Fruit fly (Drosophila melanogaster) whole organism, embryonic: ENCODE measurements around the gene Tace.

Experiments
- Atf6 ChIP-seq: fragments of 200-800 bp; sonication (Bioruptor generic); IDR thresholded peaks from 2 replicates; pipeline ENCODE4 v1.3.6; 2022; ENCODE audit warnings: missing biosample characterization, missing genetic modification characterization
- BEAF-32 ChIP-seq: fragments of 200-800 bp; sonication (Bioruptor generic); optimal IDR thresholded peaks from 3 replicates; lab custom pipeline; 2017; ENCODE audit warnings: missing biosample characterization, missing genetic modification characterization, mild to moderate bottlenecking, moderate library complexity, missing genetic modification reagents
- Bgb ChIP-seq: fragments of 200-800 bp; sonication (Bioruptor generic); IDR thresholded peaks from 2 replicates; pipeline ENCODE4 v1.3.6; 2022; ENCODE audit warnings: missing biosample characterization, missing genetic modification characterization; ENCODE audit not compliant: partially characterized antibody
- Bteb2 ChIP-seq: fragments of 200-800 bp; sonication (Bioruptor generic); optimal IDR thresholded peaks from 2 replicates; lab custom pipeline; 2016; ENCODE audit warnings: missing biosample characterization, missing genetic modification characterization
- CG13287 ChIP-seq: fragments of 200-800 bp; sonication (Bioruptor generic); IDR thresholded peaks from 2 replicates; pipeline ENCODE4 v1.3.6; 2022; ENCODE audit warnings: missing biosample characterization, missing genetic modification characterization; ENCODE audit not compliant: partially characterized antibody
- CG13296 ChIP-seq: fragments of 200-800 bp; sonication (Bioruptor generic); optimal IDR thresholded peaks from 3 replicates; lab custom pipeline; 2018; ENCODE audit warnings: missing biosample characterization, mild to moderate bottlenecking, missing genetic modification characterization
- CG13424 ChIP-seq: fragments of 200-800 bp; sonication (Bioruptor generic); optimal IDR thresholded peaks from 2 replicates; lab custom pipeline; 2019; ENCODE audit warnings: missing biosample characterization, mild to moderate bottlenecking, missing genetic modification characterization, moderate library complexity
- CG14667 ChIP-seq: fragments of 200-800 bp; sonication (Bioruptor generic); IDR thresholded peaks from 2 replicates; pipeline ENCODE4 v1.3.6; 2022; ENCODE audit warnings: missing biosample characterization, missing genetic modification characterization
- CG15514 ChIP-seq: fragments of 200-800 bp; sonication (Bioruptor generic); optimal IDR thresholded peaks from 3 replicates; lab custom pipeline; 2017; ENCODE audit warnings: missing biosample characterization, missing genetic modification characterization, mild to moderate bottlenecking, moderate library complexity, missing genetic modification reagents
- CG15601 ChIP-seq: fragments of 200-800 bp; sonication (Bioruptor generic); optimal IDR thresholded peaks from 3 replicates; lab custom pipeline; 2019; ENCODE audit warnings: missing biosample characterization, mild to moderate bottlenecking, missing genetic modification characterization, moderate library complexity
- CG16813 ChIP-seq: fragments of 200-800 bp; sonication (Bioruptor generic); IDR thresholded peaks from 3 replicates; pipeline ENCODE4 v1.3.6; 2022; ENCODE audit warnings: missing biosample characterization, missing genetic modification characterization; ENCODE audit not compliant: partially characterized antibody
- CG17568 ChIP-seq: fragments of 200-800 bp; sonication (Bioruptor generic); optimal IDR thresholded peaks from 2 replicates; lab custom pipeline; 2018; ENCODE audit warnings: missing biosample characterization, mild to moderate bottlenecking, missing genetic modification characterization, moderate library complexity
- CG2678 ChIP-seq: fragments of 200-800 bp; sonication (Bioruptor generic); optimal IDR thresholded peaks from 3 replicates; lab custom pipeline; 2019; ENCODE audit warnings: missing biosample characterization, mild to moderate bottlenecking, missing genetic modification characterization, moderate library complexity
- CG3163 ChIP-seq: fragments of 200-800 bp; sonication (Bioruptor generic); optimal IDR thresholded peaks from 3 replicates; lab custom pipeline; 2016; ENCODE audit warnings: missing biosample characterization, missing genetic modification characterization
- CG3847 ChIP-seq: fragments of 200-800 bp; sonication (Bioruptor generic); IDR thresholded peaks from 2 replicates; pipeline ENCODE4 v1.3.6; 2022; ENCODE audit warnings: missing biosample characterization, missing genetic modification characterization
- CG4617 ChIP-seq: fragments of 200-800 bp; sonication (Bioruptor generic); optimal IDR thresholded peaks from 3 replicates; lab custom pipeline; 2016; ENCODE audit warnings: missing biosample characterization, missing genetic modification characterization, borderline replicate concordance
- CG6791 ChIP-seq: fragments of 200-800 bp; sonication (Bioruptor generic); IDR thresholded peaks from 3 replicates; pipeline ENCODE4 v1.3.6; 2022; ENCODE audit warnings: missing biosample characterization, missing genetic modification characterization; ENCODE audit not compliant: partially characterized antibody
- CG7786 ChIP-seq: fragments of 200-800 bp; sonication (Bioruptor generic); optimal IDR thresholded peaks from 2 replicates; lab custom pipeline; 2016; ENCODE audit warnings: missing biosample characterization, missing genetic modification characterization
- CG7963 ChIP-seq: fragments of 200-800 bp; sonication (Bioruptor generic); IDR thresholded peaks from 3 replicates; pipeline ENCODE4 v1.3.6; 2022; ENCODE audit warnings: missing biosample characterization, missing genetic modification characterization; ENCODE audit not compliant: partially characterized antibody
- CG9609 ChIP-seq: fragments of 200-800 bp; sonication (Bioruptor generic); optimal IDR thresholded peaks from 3 replicates; lab custom pipeline; 2016; ENCODE audit warnings: missing biosample characterization, missing genetic modification characterization
- CG9797 ChIP-seq: fragments of 200-800 bp; sonication (Bioruptor generic); optimal IDR thresholded peaks from 3 replicates; lab custom pipeline; 2018; ENCODE audit warnings: missing biosample characterization, mild to moderate bottlenecking, missing genetic modification characterization
- Dll ChIP-seq: fragments of 200-800 bp; sonication (Bioruptor generic); IDR thresholded peaks from 4 replicates; pipeline ENCODE4 v1.3.6; 2022; ENCODE audit warnings: missing biosample characterization, missing genetic modification characterization; ENCODE audit not compliant: partially characterized antibody
- Dp ChIP-seq: fragments of 200-800 bp; sonication (Bioruptor generic); optimal IDR thresholded peaks from 2 replicates; lab custom pipeline; 2018; ENCODE audit warnings: missing biosample characterization, mild to moderate bottlenecking, missing genetic modification characterization, moderate library complexity
- Dref ChIP-seq: fragments of 200-800 bp; sonication (Bioruptor generic); IDR thresholded peaks from 2 replicates; pipeline ENCODE4 v1.3.6; 2022; ENCODE audit warnings: missing biosample characterization, missing genetic modification characterization
- E2f2 ChIP-seq: fragments of 200-800 bp; sonication (Bioruptor generic); IDR thresholded peaks from 2 replicates; pipeline ENCODE4 v1.3.6; 2022; ENCODE audit warnings: missing biosample characterization, missing genetic modification characterization
- HmgZ ChIP-seq: fragments of 200-800 bp; sonication (Bioruptor generic); optimal IDR thresholded peaks from 2 replicates; lab custom pipeline; 2018; ENCODE audit warnings: missing biosample characterization, mild to moderate bottlenecking, missing genetic modification characterization
- MBD-R2 ChIP-seq: fragments of 200-800 bp; sonication (Bioruptor generic); IDR thresholded peaks from 2 replicates; pipeline ENCODE4 v1.3.6; 2022; ENCODE audit warnings: missing biosample characterization, missing genetic modification characterization
- MESR4 ChIP-seq: fragments of 200-800 bp; sonication (Bioruptor generic); optimal IDR thresholded peaks from 2 replicates; lab custom pipeline; 2018; ENCODE audit warnings: missing biosample characterization, mild to moderate bottlenecking, missing genetic modification characterization, moderate library complexity
- Mad ChIP-seq: fragments of 200-800 bp; sonication (Bioruptor generic); optimal IDR thresholded peaks from 2 replicates; lab custom pipeline; 2016; ENCODE audit warnings: missing biosample characterization, missing genetic modification characterization
- Opbp ChIP-seq: fragments of 200-800 bp; sonication (Bioruptor generic); IDR thresholded peaks from 3 replicates; pipeline ENCODE4 v1.3.6; 2022; ENCODE audit warnings: missing biosample characterization, missing genetic modification characterization; ENCODE audit not compliant: partially characterized antibody
- Pdp1 ChIP-seq, 2 experiments: fragments of 200-800 bp; sonication (Bioruptor generic); optimal IDR thresholded peaks; 3 replicates each; lab custom pipeline; 2016; ENCODE audit warnings: missing biosample characterization in 2 of 2, missing genetic modification characterization in 2 of 2, mild to moderate bottlenecking in 1 of 2, moderate library complexity in 1 of 2
- Sin3A ChIP-seq: fragments of >200 bp; optimal IDR thresholded peaks from 2 replicates; lab custom pipeline; 2018
- YL-1 ChIP-seq: fragments of 200-800 bp; sonication (Bioruptor generic); optimal IDR thresholded peaks from 3 replicates; lab custom pipeline; 2017; ENCODE audit warnings: missing biosample characterization, mild to moderate bottlenecking, missing genetic modification characterization
- al ChIP-seq: fragments of 200-800 bp; sonication (Bioruptor generic); IDR thresholded peaks from 2 replicates; pipeline ENCODE4 v1.3.6; 2022; ENCODE audit warnings: missing biosample characterization, missing genetic modification characterization
- amos ChIP-seq: fragments of 200-800 bp; sonication (Bioruptor generic); IDR thresholded peaks from 2 replicates; pipeline ENCODE4 v1.3.6; 2022; ENCODE audit warnings: missing biosample characterization, missing genetic modification characterization; ENCODE audit not compliant: partially characterized antibody
- bbx ChIP-seq: fragments of 200-800 bp; sonication (Bioruptor generic); IDR thresholded peaks from 2 replicates; pipeline ENCODE4 v1.3.6; 2022; ENCODE audit warnings: missing biosample characterization, missing genetic modification characterization; ENCODE audit not compliant: partially characterized antibody
- chinmo ChIP-seq: fragments of 200-800 bp; sonication (Bioruptor generic); IDR thresholded peaks from 4 replicates; pipeline ENCODE4 v1.3.6; 2022; ENCODE audit warnings: missing biosample characterization, missing genetic modification characterization; ENCODE audit not compliant: partially characterized antibody
- ci ChIP-seq: fragments of 200-800 bp; sonication (Bioruptor generic); IDR thresholded peaks from 3 replicates; pipeline ENCODE4 v1.3.6; 2022; ENCODE audit warnings: missing biosample characterization, missing genetic modification characterization
- dmrt11E ChIP-seq: fragments of 200-800 bp; sonication (Bioruptor generic); optimal IDR thresholded peaks from 3 replicates; lab custom pipeline; 2018; ENCODE audit warnings: missing biosample characterization, mild to moderate bottlenecking, missing genetic modification characterization, moderate library complexity
- dpn ChIP-seq, 2 experiments: fragments of 200-800 bp; sonication (Bioruptor generic); optimal IDR thresholded peaks; 3 replicates each; lab custom pipeline; 2016; ENCODE audit warnings: missing biosample characterization in 2 of 2, missing genetic modification characterization in 2 of 2
- h ChIP-seq: fragments of >200 bp; optimal IDR thresholded peaks from 2 replicates; lab custom pipeline; 2017
- knrl ChIP-seq: fragments of 200-800 bp; sonication (Bioruptor generic); IDR thresholded peaks from 3 replicates; pipeline ENCODE4 v1.3.6; 2022; ENCODE audit warnings: missing biosample characterization, missing genetic modification characterization; ENCODE audit not compliant: partially characterized antibody
- nerfin-2 ChIP-seq: fragments of 200-800 bp; sonication (Bioruptor generic); IDR thresholded peaks from 2 replicates; pipeline ENCODE4 v1.3.6; 2022; ENCODE audit warnings: missing biosample characterization, missing genetic modification characterization; ENCODE audit not compliant: partially characterized antibody
- pzg ChIP-seq: fragments of 200-800 bp; sonication (Bioruptor generic); optimal IDR thresholded peaks from 3 replicates; lab custom pipeline; 2018; ENCODE audit warnings: missing biosample characterization, mild to moderate bottlenecking, missing genetic modification characterization, moderate library complexity
- sna ChIP-seq: fragments of 200-800 bp; sonication (Bioruptor generic); IDR thresholded peaks from 2 replicates; pipeline ENCODE4 v1.3.6; 2022; ENCODE audit warnings: missing biosample characterization, missing genetic modification characterization; ENCODE audit not compliant: partially characterized antibody
- stwl ChIP-seq: fragments of 200-800 bp; sonication (Bioruptor generic); optimal IDR thresholded peaks from 3 replicates; lab custom pipeline; 2018; ENCODE audit warnings: missing biosample characterization, mild to moderate bottlenecking, missing genetic modification characterization, moderate library complexity
- sug ChIP-seq: fragments of 200-800 bp; optimal IDR thresholded peaks from 2 replicates; lab custom pipeline; 2019; ENCODE audit warnings: missing biosample characterization, mild to moderate bottlenecking, missing genetic modification characterization, moderate library complexity
- z ChIP-seq: fragments of 200-800 bp; sonication (Bioruptor generic); IDR thresholded peaks from 3 replicates; pipeline ENCODE4 v1.3.6; 2022; ENCODE audit warnings: missing biosample characterization, missing genetic modification characterization

The Tace gene

DNA sequence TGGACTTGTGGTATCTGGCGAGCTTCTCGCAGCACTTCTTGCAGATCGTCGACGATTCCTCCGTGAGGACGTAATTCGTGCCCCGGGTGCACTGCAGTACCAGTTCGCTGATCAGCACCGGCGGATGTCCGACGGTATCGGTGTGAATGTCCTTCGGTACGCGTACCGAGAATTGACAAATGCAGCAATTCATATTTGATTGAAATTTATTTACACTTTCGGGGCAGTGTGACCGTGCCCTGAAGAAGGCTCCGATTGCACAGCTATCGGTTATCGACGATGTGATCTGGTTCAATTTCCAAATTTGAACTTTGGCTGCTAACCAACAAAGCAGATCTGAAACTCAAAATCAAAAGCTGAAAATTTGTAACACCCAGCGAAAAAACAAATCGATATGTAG lies 36.3 kb downstream of the Tace start, which contains the start of gene ZIPIC (continued):
- TF ChIP-seq CG9609 (GFP tag; lab: Kevin White, UChicago) (no peak), chinmo (GFP tag; lab: Robert Waterston, UW) (peak; percentile 44; the same call in 1 of the 4 replicates), CG13287 (GFP tag; lab: Robert Waterston, UW) (peak; percentile 74), E2f2 (peak; percentile 87), CG13424 (no peak), z (no peak), CG4617 (peak; percentile 84), CG15514 (GFP tag; lab: Kevin White, UChicago) (peak; percentile 99), sna (GFP tag; lab: Robert Waterston, UW) (peak; percentile 61; the same call in 1 of the 2 replicates), Sin3A (lab: Kevin White, UChicago) (peak; percentile 56), Atf6 (GFP tag; lab: Robert Waterston, UW) (no peak), CG6791 (GFP tag; lab: Robert Waterston, UW) (peak; percentile 67), CG3847 (0 out of 2 replicates have a peak, but pooled peaks have one; percentile 20), amos (GFP tag; lab: Robert Waterston, UW) (peak; percentile 61; the same call in 1 of the 2 replicates), CG9797 (GFP tag; lab: Kevin White, UChicago) (peak; percentile 64), sug (no peak), CG7963 (GFP tag; lab: Robert Waterston, UW) (0 out of 3 replicates have a peak, but pooled peaks have one; percentile 7), YL-1 (GFP tag; lab: Kevin White, UChicago) (peak; percentile 70), CG7786 (no peak), dpn (GFP tag; optimal IDR thresholded peaks at IDR 0.05; lab: Kevin White, UChicago) (no peak), MBD-R2 (peak; percentile 94), dmrt11E (no peak), Opbp (GFP tag; lab: Robert Waterston, UW) (peak; percentile 64; the same call in 1 of the 3 replicates), Bteb2 (GFP tag; lab: Kevin White, UChicago) (no peak), Dref (peak; percentile 80), Dp (GFP tag; lab: Kevin White, UChicago) (peak; percentile 80), Bgb (GFP tag; lab: Robert Waterston, UW) (peak; percentile 46), bbx (GFP tag; lab: Robert Waterston, UW) (peak; percentile 52), ci (0 out of 3 replicates have a peak, but pooled peaks have one; percentile 6), Dll (GFP tag; lab: Robert Waterston, UW) (peak; percentile 53; the same call in 1 of the 4 replicates), BEAF-32 (GFP tag; lab: Kevin White, UChicago) (peak; percentile 49), HmgZ (peak; percentile 18), MESR4 (peak; percentile 75), CG3163 (GFP tag; lab: Kevin White, UChicago) (no peak), CG15601 (tag; lab: Kevin White, UChicago) (peak; percentile 16), Mad (GFP tag; lab: Kevin White, UChicago) (no peak), Pdp1 (GFP tag; optimal IDR thresholded peaks at IDR 0.05; lab: Kevin White, UChicago) (no peak), stwl (peak; percentile 65), CG2678 (tag; lab: Kevin White, UChicago) (no peak), CG13296 (GFP tag; lab: Kevin White, UChicago) (no peak), CG16813 (GFP tag; lab: Robert Waterston, UW) (peak; percentile 56; the same call in 2 of the 3 replicates), h (lab: Kevin White, UChicago) (no peak), CG17568 (no peak), nerfin-2 (GFP tag; lab: Robert Waterston, UW) (peak; percentile 48; the same call in 1 of the 2 replicates), al (no peak), CG14667 (GFP tag; lab: Robert Waterston, UW) (no peak), knrl (peak; percentile 36; the same call in 1 of the 3 replicates), pzg (GFP tag; lab: Kevin White, UChicago) (peak; percentile 67)
- TF ChIP-seq, all 482 proteins: peak for 44
